Worm (Caenorhabditis elegans): ENCODE measurements around the gene zim-3.
A peak's percentile ranks its signal among the peaks of the same experiment; 100 is the strongest.

zim-3 gene

DNA sequence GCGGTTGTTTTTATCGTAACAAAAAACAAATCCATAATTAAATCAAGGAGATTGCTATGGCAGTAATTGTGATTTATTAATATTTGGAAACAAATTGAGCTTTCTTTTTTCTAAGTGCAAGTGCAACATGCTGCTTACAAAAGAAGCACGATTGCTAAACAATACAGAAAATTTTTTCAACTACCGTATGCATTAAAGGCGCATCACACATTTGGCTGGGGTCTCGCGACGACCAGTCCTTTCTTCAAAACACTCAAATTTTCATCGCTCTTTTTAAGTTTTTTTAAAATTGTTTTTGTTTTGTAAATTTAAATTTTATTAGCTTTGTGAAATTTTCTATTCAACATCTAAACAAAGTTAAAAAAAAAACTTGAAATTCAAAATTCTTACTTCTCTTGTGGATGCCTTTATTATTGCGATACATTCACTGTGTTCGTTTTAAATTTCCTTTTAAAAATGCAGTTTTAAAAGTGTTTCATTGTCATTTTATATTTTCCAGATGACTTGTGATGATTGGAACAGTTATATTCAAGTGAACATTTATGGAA is 11.9 kb upstream of the zim-3 start, which contains the start of gene zim-1:
zim-1 (plus strand) TSS at position 498 of the 548 bp plus-strand sequence.
- TF ChIP-seq ces-1 (GFP tag; optimal IDR thresholded peaks at IDR 0.05) = no peak
- TF ChIP-seq daf-8 (GFP tag; IDR thresholded peaks at IDR 0.05) = no peak
- no peak for TF ChIP-seq dmd-8 (GFP tag; IDR thresholded peaks at IDR 0.05)
- TF ChIP-seq rbr-2 (tag; optimal IDR thresholded peaks at IDR 0.05) = no peak
- no peak for TF ChIP-seq ama-1 (optimal IDR thresholded peaks at IDR 0.05)
- TF ChIP-seq duxl-1 (tag; optimal IDR thresholded peaks at IDR 0.05; ENCODE audit: poor library complexity) = no peak
- no peak for TF ChIP-seq lin-15B (tag; optimal IDR thresholded peaks at IDR 0.05)
- no peak for TF ChIP-seq tra-1 (GFP tag; IDR thresholded peaks at IDR 0.05)
- TF ChIP-seq lin-29 (GFP tag; IDR thresholded peaks at IDR 0.05) = no peak

DNA sequence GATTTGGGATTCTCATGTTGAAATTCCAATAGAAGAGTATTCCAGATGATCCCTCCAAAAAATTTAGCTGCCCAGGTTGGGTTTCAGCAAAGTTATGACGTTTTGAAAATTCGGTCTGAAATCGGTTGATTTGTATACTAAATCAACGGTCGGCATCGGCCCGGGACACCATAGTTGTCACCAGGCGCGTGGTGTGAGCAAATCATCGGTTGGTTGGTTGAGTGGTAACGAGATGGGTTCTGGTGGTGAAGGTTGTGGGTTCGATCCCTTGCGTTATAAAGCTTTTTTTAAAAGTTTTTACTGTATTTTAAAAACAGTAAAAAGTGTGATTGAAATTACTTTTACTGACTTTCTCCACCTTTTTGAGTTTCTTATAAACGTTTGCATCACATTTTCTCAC is 10.0 kb upstream of the zim-3 start:
- peak; percentile 70; the same call in 1 of the 2 replicates for TF ChIP-seq lim-7 (GFP tag; IDR thresholded peaks at IDR 0.05)
- TF ChIP-seq dmd-8 (GFP tag; IDR thresholded peaks at IDR 0.05) = 0 out of 2 replicates have a peak, but pooled peaks have one; percentile 52
- 0 out of 2 replicates have a peak, but pooled peaks have one; percentile 30 for TF ChIP-seq arid-1 (GFP tag; conservative IDR thresholded peaks at IDR 0.05)
- peak; percentile 62; the same call in 1 of the 2 replicates for TF ChIP-seq Y48G9A.11 (GFP tag; IDR thresholded peaks at IDR 0.05)
- peak; percentile 66 for TF ChIP-seq vab-7 (GFP tag; IDR thresholded peaks at IDR 0.05)

DNA sequence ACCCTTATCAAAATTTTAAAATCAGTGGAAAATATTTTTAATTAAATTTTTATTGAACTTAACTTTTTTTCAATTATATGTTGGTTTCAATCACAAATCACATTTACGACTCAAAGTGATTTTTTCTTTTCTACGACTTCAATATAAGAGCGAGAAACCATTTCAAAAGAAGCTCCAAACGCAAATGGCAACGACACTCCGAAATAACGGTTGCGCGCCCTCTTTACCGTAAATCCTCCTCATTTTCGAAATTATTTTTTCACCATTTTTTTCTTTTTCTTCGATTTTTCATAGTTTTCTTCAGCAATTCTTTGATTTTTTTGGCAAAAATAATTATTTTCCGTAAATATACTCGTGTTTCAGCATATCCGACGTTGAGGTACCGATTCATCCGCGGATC is 5.5 kb upstream of the zim-3 start:
- peak; percentile 97 for TF ChIP-seq Y48G9A.11 (GFP tag; IDR thresholded peaks at IDR 0.05)

DNA sequence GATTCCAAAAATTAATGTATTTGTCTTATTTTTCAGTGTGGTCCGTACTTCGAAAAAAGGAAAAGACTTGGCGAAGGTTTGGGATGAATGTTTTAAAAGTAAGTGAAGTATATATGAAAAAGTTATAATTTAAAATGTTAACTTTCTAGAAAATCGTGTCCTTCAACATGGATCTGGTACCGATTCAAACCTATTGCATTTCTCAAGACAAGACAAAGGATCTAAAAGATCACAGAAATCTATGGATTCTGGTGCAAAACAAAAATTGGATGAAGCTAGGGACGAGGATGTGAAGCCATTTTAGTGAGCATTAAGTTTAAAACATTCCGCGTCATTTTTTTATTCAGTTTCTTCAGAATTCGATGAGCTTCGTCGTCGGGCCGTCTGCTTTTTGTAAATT is 3.6 kb upstream of the zim-3 start, which contains the start of gene zim-2:
zim-2 (plus strand) TSS at position 301 of the 400 bp plus-strand sequence.
- TF ChIP-seq jun-1 (tag; optimal IDR thresholded peaks at IDR 0.05) = no peak
- peak in 1 of 2 experiments; percentile 43 for TF ChIP-seq unc-62 (GFP tag; optimal IDR thresholded peaks at IDR 0.05 in 1 of 2)
- TF ChIP-seq unc-62 (tag; optimal IDR thresholded peaks at IDR 0.05) = no peak

DNA sequence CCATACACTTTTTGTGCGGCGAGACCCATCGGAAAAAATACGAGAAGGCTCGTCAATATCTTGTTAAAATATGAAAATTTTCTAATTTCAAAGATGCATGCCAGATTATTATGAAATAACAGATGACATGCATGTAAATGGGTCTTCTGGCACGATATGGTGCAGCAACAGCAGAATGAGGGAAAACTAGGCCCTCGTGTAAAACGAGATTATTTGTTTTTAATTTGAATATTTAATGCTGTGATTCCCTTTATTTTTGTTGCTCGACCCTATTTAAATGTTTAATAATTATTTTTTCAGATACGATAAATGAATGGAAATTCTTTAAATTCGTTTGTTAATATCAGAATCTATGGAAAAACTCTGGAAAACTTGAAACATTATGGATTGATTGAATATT is 3.1 kb downstream of the zim-3 start, which contains the start of gene him-8:
him-8 (plus strand) TSS at position 301 of the 400 bp plus-strand sequence.
- no peak for TF ChIP-seq pha-4 (GFP tag; IDR thresholded peaks at IDR 0.05)
- no peak for TF ChIP-seq pha-4 (tag; optimal IDR thresholded peaks at IDR 0.05)
- no peak for TF ChIP-seq dpl-1 (GFP tag; optimal IDR thresholded peaks at IDR 0.05)
- TF ChIP-seq R02D3.7 (tag; optimal IDR thresholded peaks at IDR 0.05) = no peak
- TF ChIP-seq D1046.2 (GFP tag; IDR thresholded peaks at IDR 0.05) = no peak
- TF ChIP-seq ctbp-1 (GFP tag; IDR thresholded peaks at IDR 0.05) = no peak
- TF ChIP-seq ama-1 (optimal IDR thresholded peaks at IDR 0.05) = no peak
- TF ChIP-seq nhr-76 (tag; optimal IDR thresholded peaks at IDR 0.05) = no peak
- no peak for TF ChIP-seq hif-1 (tag; optimal IDR thresholded peaks at IDR 0.05)
- no peak for TF ChIP-seq T20F7.1 (GFP tag; optimal IDR thresholded peaks at IDR 0.05)

- no peak for TF ChIP-seq zfp-3 (GFP tag; conservative IDR thresholded peaks at IDR 0.05)
- TF ChIP-seq aha-1 (tag) = peak; percentile 97
These were observed 6.1 kb downstream of the zim-3 start for ce11 chrIV:10564613-10565012.

DNA sequence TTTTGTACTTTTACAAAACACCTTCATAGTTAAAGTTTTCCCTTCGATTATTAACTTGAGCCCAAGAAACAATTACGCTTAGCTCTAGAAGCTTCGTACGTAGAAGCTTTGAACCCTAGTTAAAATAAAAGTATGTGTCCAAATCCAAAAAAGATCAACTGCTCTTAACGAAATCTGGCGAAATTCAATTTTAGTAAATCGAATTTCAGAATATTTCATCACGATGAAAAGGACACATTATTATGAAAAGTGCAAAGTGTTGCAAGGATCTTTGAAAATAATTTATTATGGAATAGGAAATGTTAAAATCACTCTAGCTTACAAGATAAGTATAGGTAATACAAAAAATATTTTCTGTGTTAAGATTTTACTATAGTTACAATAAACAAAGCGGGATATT is 6.8 kb downstream of the zim-3 start:
- TF ChIP-seq hlh-30 (tag; optimal IDR thresholded peaks at IDR 0.05; ENCODE audit: insufficient read depth) = no peak
- TF ChIP-seq Y105C5A.15 (GFP tag; IDR thresholded peaks at IDR 0.05) = no peak
- TF ChIP-seq zfp-3 (GFP tag; conservative IDR thresholded peaks at IDR 0.05) = no peak
- no peak for TF ChIP-seq dmd-9 (GFP tag; IDR thresholded peaks at IDR 0.05)
- TF ChIP-seq daf-8 (GFP tag; IDR thresholded peaks at IDR 0.05) = no peak
- TF ChIP-seq ces-1 (GFP tag; optimal IDR thresholded peaks at IDR 0.05) = peak; percentile 68
- no peak for TF ChIP-seq dmd-6 (GFP tag; IDR thresholded peaks at IDR 0.05)

Measured in whole organism, L4 larva.